Fruit fly (Drosophila melanogaster) whole organism, embryonic: ENCODE data around the gene CG3349.

Experiments used
- Atf3 ChIP-seq: fragments of 200-800 bp; sonication (Bioruptor generic); optimal IDR thresholded peaks from 3 replicates; lab custom pipeline; 2016; ENCODE audit warnings: missing biosample characterization, missing genetic modification characterization
- CG10147 ChIP-seq: fragments of 200-800 bp; sonication (Bioruptor generic); optimal IDR thresholded peaks from 2 replicates; lab custom pipeline; 2019; ENCODE audit warnings: missing biosample characterization, mild to moderate bottlenecking, missing genetic modification characterization, moderate library complexity
- CG11247 ChIP-seq: fragments of 200-800 bp; sonication (Bioruptor generic); IDR thresholded peaks from 2 replicates; pipeline ENCODE4 v1.3.6; 2022; ENCODE audit warnings: missing biosample characterization, missing genetic modification characterization
- CG11695 ChIP-seq: fragments of 200-800 bp; sonication (Bioruptor generic); IDR thresholded peaks from 3 replicates; pipeline ENCODE4 v1.3.6; 2022; ENCODE audit warnings: missing biosample characterization, missing genetic modification characterization
- CG11723 ChIP-seq: fragments of 200-800 bp; sonication (Bioruptor generic); optimal IDR thresholded peaks from 2 replicates; lab custom pipeline; 2017; ENCODE audit warnings: missing biosample characterization, mild to moderate bottlenecking, missing genetic modification characterization
- CG12299 ChIP-seq: fragments of 200-800 bp; sonication (Bioruptor generic); optimal IDR thresholded peaks from 2 replicates; lab custom pipeline; 2018; ENCODE audit warnings: missing biosample characterization, mild to moderate bottlenecking, missing genetic modification characterization
- CG14860 ChIP-seq: fragments of 200-800 bp; sonication (Bioruptor generic); IDR thresholded peaks from 3 replicates; pipeline ENCODE4 v1.3.6; 2022; ENCODE audit warnings: missing biosample characterization, missing genetic modification characterization; ENCODE audit not compliant: partially characterized antibody
- CG18476 ChIP-seq: fragments of 200-800 bp; sonication (Bioruptor generic); optimal IDR thresholded peaks from 2 replicates; lab custom pipeline; 2016; ENCODE audit warnings: missing biosample characterization, mild to moderate bottlenecking, missing genetic modification characterization
- CG2889 ChIP-seq: fragments of 200-800 bp; sonication (Bioruptor generic); IDR thresholded peaks from 3 replicates; pipeline ENCODE4 v1.3.6; 2022; ENCODE audit warnings: missing biosample characterization, missing genetic modification characterization
- CG30403 ChIP-seq: fragments of 200-800 bp; sonication (Bioruptor generic); optimal IDR thresholded peaks from 3 replicates; lab custom pipeline; 2016; ENCODE audit warnings: missing biosample characterization, missing genetic modification characterization
- CG34376 ChIP-seq: fragments of 200-800 bp; sonication (Bioruptor generic); optimal IDR thresholded peaks from 2 replicates; lab custom pipeline; 2018; ENCODE audit warnings: missing biosample characterization, mild to moderate bottlenecking, missing genetic modification characterization
- CG43689 ChIP-seq: fragments of 200-800 bp; sonication (Bioruptor generic); IDR thresholded peaks from 2 replicates; pipeline ENCODE4 v1.3.6; 2022; ENCODE audit warnings: missing biosample characterization, missing genetic modification characterization
- CG6683 ChIP-seq: fragments of 200-800 bp; sonication (Bioruptor generic); optimal IDR thresholded peaks from 2 replicates; lab custom pipeline; 2017; ENCODE audit warnings: missing biosample characterization, mild to moderate bottlenecking, missing genetic modification characterization, missing genetic modification reagents
- CG7271 ChIP-seq: fragments of 200-800 bp; sonication (Bioruptor generic); optimal IDR thresholded peaks from 2 replicates; lab custom pipeline; 2018; ENCODE audit warnings: missing biosample characterization, mild to moderate bottlenecking, missing genetic modification characterization, moderate library complexity
- CG7839 ChIP-seq: fragments of 200-800 bp; sonication (Bioruptor generic); optimal IDR thresholded peaks from 3 replicates; lab custom pipeline; 2018; ENCODE audit warnings: missing biosample characterization, mild to moderate bottlenecking, missing genetic modification characterization, moderate library complexity
- CG7987 ChIP-seq: fragments of 200-800 bp; sonication (Bioruptor generic); optimal IDR thresholded peaks from 2 replicates; lab custom pipeline; 2018; ENCODE audit warnings: missing biosample characterization, mild to moderate bottlenecking, missing genetic modification characterization, moderate library complexity
- CG8290 ChIP-seq, 3 experiments: fragments of 200-800 bp; sonication (Bioruptor generic); optimal IDR thresholded peaks; 2 replicates each; lab custom pipeline; 2016 to 2019; ENCODE audit warnings: missing biosample characterization in 3 of 3, missing genetic modification characterization in 3 of 3, mild to moderate bottlenecking in 2 of 3, moderate library complexity in 1 of 3
- CG8359 ChIP-seq: fragments of 200-800 bp; sonication (Bioruptor generic); optimal IDR thresholded peaks from 2 replicates; lab custom pipeline; 2017; ENCODE audit warnings: missing biosample characterization, mild to moderate bottlenecking, missing genetic modification characterization, borderline replicate concordance
- CG9437 ChIP-seq: fragments of 200-800 bp; sonication (Bioruptor generic); optimal IDR thresholded peaks from 2 replicates; lab custom pipeline; 2018; ENCODE audit warnings: missing biosample characterization, mild to moderate bottlenecking, missing genetic modification characterization
- Dbx ChIP-seq: fragments of 200-800 bp; sonication (Bioruptor generic); IDR thresholded peaks from 3 replicates; pipeline ENCODE4 v1.3.6; 2022; ENCODE audit warnings: missing biosample characterization, missing genetic modification characterization
- Ets65A ChIP-seq: fragments of 200-800 bp; sonication (Bioruptor generic); peaks from one replicate; lab custom pipeline; 2016; ENCODE audit warnings: missing biosample characterization, missing genetic modification characterization
- Gsc ChIP-seq: fragments of 200-800 bp; sonication (Bioruptor generic); IDR thresholded peaks from 2 replicates; pipeline ENCODE4 v1.3.6; 2022; ENCODE audit warnings: missing biosample characterization, missing genetic modification characterization
- HHEX ChIP-seq: fragments of 200-800 bp; sonication (Bioruptor generic); optimal IDR thresholded peaks from 3 replicates; lab custom pipeline; 2017; ENCODE audit warnings: missing biosample characterization, mild to moderate bottlenecking, missing genetic modification characterization, missing genetic modification reagents
- HLH4C ChIP-seq: fragments of 200-800 bp; sonication (Bioruptor generic); IDR thresholded peaks from 3 replicates; pipeline ENCODE4 v1.3.6; 2022; ENCODE audit warnings: missing biosample characterization, missing genetic modification characterization; ENCODE audit not compliant: partially characterized antibody
- Mrtf ChIP-seq: fragments of 200-800 bp; sonication (Bioruptor generic); IDR thresholded peaks from 3 replicates; pipeline ENCODE4 v1.3.6; 2022; ENCODE audit warnings: missing biosample characterization, missing genetic modification characterization
- PHDP ChIP-seq: fragments of 200-800 bp; sonication (Bioruptor generic); optimal IDR thresholded peaks from 3 replicates; lab custom pipeline; 2018; ENCODE audit warnings: missing biosample characterization, mild to moderate bottlenecking, missing genetic modification characterization, moderate library complexity
- Pdp1 ChIP-seq, 2 experiments: fragments of 200-800 bp; sonication (Bioruptor generic); optimal IDR thresholded peaks; 3 replicates each; lab custom pipeline; 2016; ENCODE audit warnings: missing biosample characterization in 2 of 2, missing genetic modification characterization in 2 of 2, mild to moderate bottlenecking in 1 of 2, moderate library complexity in 1 of 2
- Spps ChIP-seq: fragments of 200-800 bp; sonication (Bioruptor generic); optimal IDR thresholded peaks from 2 replicates; lab custom pipeline; 2018; ENCODE audit warnings: missing biosample characterization, mild to moderate bottlenecking, missing genetic modification characterization
- Trl ChIP-seq, 3 experiments: fragments of >200 bp in 2 of 3; fragments of 200-800 bp in 1 of 3; sonication (Bioruptor generic) in 1 of 3; optimal IDR thresholded peaks; 2 replicates in 1 of 3; 3 replicates in 2 of 3; lab custom pipeline; 2016 to 2017; ENCODE audit warnings: missing biosample characterization in 1 of 3, missing genetic modification characterization in 1 of 3
- bcd ChIP-seq: fragments of 200-800 bp; sonication (Bioruptor generic); optimal IDR thresholded peaks from 2 replicates; lab custom pipeline; 2017; ENCODE audit warnings: missing biosample characterization, mild to moderate bottlenecking, missing genetic modification characterization
- chn ChIP-seq: fragments of 200-800 bp; sonication (Bioruptor generic); optimal IDR thresholded peaks from 2 replicates; lab custom pipeline; 2016; ENCODE audit warnings: missing biosample characterization, missing genetic modification characterization
- ewg ChIP-seq: fragments of 200-800 bp; sonication (Bioruptor generic); optimal IDR thresholded peaks from 3 replicates; lab custom pipeline; 2017; ENCODE audit warnings: mild to moderate bottlenecking, missing biosample characterization, missing genetic modification reagents, missing genetic modification characterization
- ham ChIP-seq: fragments of 200-800 bp; sonication (Bioruptor generic); IDR thresholded peaks from 2 replicates; pipeline ENCODE4 v1.3.6; 2022; ENCODE audit warnings: missing biosample characterization, missing genetic modification characterization
- hb ChIP-seq: fragments of 200-800 bp; sonication (Bioruptor generic); IDR thresholded peaks from 3 replicates; pipeline ENCODE4 v1.3.6; 2022; ENCODE audit warnings: missing biosample characterization, missing genetic modification characterization; ENCODE audit not compliant: partially characterized antibody
- ken ChIP-seq: fragments of 200-800 bp; sonication (Bioruptor generic); IDR thresholded peaks from 3 replicates; pipeline ENCODE4 v1.3.6; 2022; ENCODE audit warnings: missing biosample characterization, missing genetic modification characterization
- pan ChIP-seq, 4 experiments: fragments of >200 bp in 3 of 4; fragments of 200-800 bp in 1 of 4; sonication (Bioruptor generic) in 1 of 4; optimal IDR thresholded peaks in 3 of 4; IDR thresholded peaks in 1 of 4; 2 replicates each; pipeline versions ENCODE4 v1.3.6 to Lab custom; 2017 to 2022; ENCODE audit warnings: missing biosample characterization in 2 of 4, missing genetic modification characterization in 2 of 4, mixed read lengths in 1 of 4
- phol ChIP-seq: fragments of 200-800 bp; sonication (Bioruptor generic); optimal IDR thresholded peaks from 3 replicates; lab custom pipeline; 2018; ENCODE audit warnings: missing biosample characterization, mild to moderate bottlenecking, missing genetic modification characterization, moderate library complexity
- psq ChIP-seq: fragments of 200-800 bp; sonication (Bioruptor generic); optimal IDR thresholded peaks from 2 replicates; lab custom pipeline; 2017; ENCODE audit warnings: missing biosample characterization, missing genetic modification characterization
- salm ChIP-seq: fragments of 200-800 bp; sonication (Bioruptor generic); optimal IDR thresholded peaks from 2 replicates; lab custom pipeline; 2018; ENCODE audit warnings: missing biosample characterization, mild to moderate bottlenecking, missing genetic modification characterization
- sens ChIP-seq: fragments of 200-800 bp; sonication (Bioruptor generic); peaks from one replicate; lab custom pipeline; 2016; ENCODE audit warnings: missing biosample characterization, missing genetic modification characterization
- sim ChIP-seq: fragments of 200-800 bp; sonication (Bioruptor generic); IDR thresholded peaks from 2 replicates; pipeline ENCODE4 v1.3.6; 2022; ENCODE audit warnings: missing biosample characterization, missing genetic modification characterization
- slou ChIP-seq: fragments of 200-800 bp; sonication (Bioruptor generic); optimal IDR thresholded peaks from 3 replicates; lab custom pipeline; 2016; ENCODE audit warnings: missing biosample characterization, missing genetic modification characterization
- tll ChIP-seq, 2 experiments: fragments of 200-800 bp in 1 of 2; fragments of >200 bp in 1 of 2; sonication (Bioruptor generic) in 1 of 2; optimal IDR thresholded peaks; 2 replicates each; lab custom pipeline; 2017 to 2019; ENCODE audit warnings: missing biosample characterization in 2 of 2, missing genetic modification characterization in 2 of 2, mild to moderate bottlenecking in 1 of 2, moderate library complexity in 1 of 2
- tup ChIP-seq: fragments of 200-800 bp; sonication (Bioruptor generic); optimal IDR thresholded peaks from 2 replicates; lab custom pipeline; 2016; ENCODE audit warnings: missing biosample characterization, mild to moderate bottlenecking, missing genetic modification characterization, moderate library complexity
- vnd ChIP-seq: fragments of 200-800 bp; sonication (Bioruptor generic); IDR thresholded peaks from 3 replicates; pipeline ENCODE4 v1.3.6; 2022; ENCODE audit warnings: missing biosample characterization, missing genetic modification characterization; ENCODE audit not compliant: partially characterized antibody
- zen2 ChIP-seq: fragments of 200-800 bp; sonication (Bioruptor generic); IDR thresholded peaks from 3 replicates; pipeline ENCODE4 v1.3.6; 2022; ENCODE audit warnings: missing biosample characterization, missing genetic modification characterization; ENCODE audit not compliant: partially characterized antibody
- zfh2 ChIP-seq: fragments of 200-800 bp; sonication (Bioruptor generic); optimal IDR thresholded peaks from 2 replicates; lab custom pipeline; 2016; ENCODE audit warnings: missing biosample characterization, missing genetic modification characterization

The CG3349 gene

DNA sequence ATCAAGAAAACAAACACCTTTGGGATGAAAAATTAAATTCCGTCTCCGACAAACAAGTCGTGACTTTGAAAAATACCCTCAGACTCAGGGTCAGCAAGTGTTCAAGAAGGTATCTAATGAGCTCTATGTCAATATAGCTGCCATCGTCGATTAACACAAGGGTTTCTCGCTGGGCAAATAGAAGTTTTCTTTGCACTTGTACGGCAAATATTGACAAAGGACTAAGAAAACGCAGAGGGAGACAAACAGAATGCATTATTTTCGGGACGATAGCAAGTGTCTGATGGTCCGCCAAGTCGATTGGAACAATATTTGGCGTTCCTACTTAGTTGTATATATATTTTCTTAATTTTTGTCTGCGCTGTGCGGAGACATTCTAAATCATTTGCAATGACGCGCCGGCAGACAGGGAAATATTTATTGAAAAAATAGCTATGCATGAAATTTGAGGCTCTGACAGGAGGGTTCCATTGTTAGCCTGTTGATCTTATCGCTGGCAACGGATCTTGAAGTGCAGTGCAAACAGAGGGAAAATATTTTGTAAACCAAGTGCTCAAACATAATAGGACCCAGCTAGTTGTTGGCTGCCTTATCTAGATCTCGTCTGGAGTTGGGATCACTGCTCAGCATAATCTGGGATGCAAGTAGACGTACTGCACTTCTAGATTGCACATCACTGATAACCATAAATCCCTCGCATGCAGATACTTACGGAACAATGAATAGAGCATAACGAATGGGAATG, 23.0 kb upstream of the CG3349 start (continued):
- TF ChIP-seq Gsc (GFP tag; lab: Robert Waterston, UW): no peak
- no peak for TF ChIP-seq CG30403 (GFP tag; lab: Kevin White, UChicago)
- peak; percentile 38 for TF ChIP-seq CG8359 (GFP tag; lab: Kevin White, UChicago)
- no peak for TF ChIP-seq slou (GFP tag; lab: Kevin White, UChicago)
- no peak for TF ChIP-seq CG43689 (GFP tag; lab: Robert Waterston, UW)
- TF ChIP-seq CG14860 (GFP tag; lab: Robert Waterston, UW): no peak
- TF ChIP-seq CG12299: no peak
- no peak for TF ChIP-seq Mrtf (GFP tag; lab: Robert Waterston, UW)
- peak in 1 of 2 experiments; percentile 39 for TF ChIP-seq Pdp1 (GFP tag; optimal IDR thresholded peaks at IDR 0.05; lab: Kevin White, UChicago)
- no peak for TF ChIP-seq Spps
- TF ChIP-seq zen2 (GFP tag; lab: Robert Waterston, UW): no peak
- TF ChIP-seq HLH4C: no peak
- TF ChIP-seq zfh2: no peak
- TF ChIP-seq pan (optimal IDR thresholded peaks at IDR 0.05; lab: Kevin White, UChicago): no peak
- no peak for TF ChIP-seq pan (GFP tag; optimal IDR thresholded peaks at IDR 0.05 in 1 of 2, IDR thresholded peaks at IDR 0.05 in 1 of 2)
- peak; percentile 54 for TF ChIP-seq psq (GFP tag; lab: Kevin White, UChicago)
- peak; percentile 92 for TF ChIP-seq CG7271 (tag; lab: Kevin White, UChicago)
- TF ChIP-seq CG7987 (GFP tag; lab: Kevin White, UChicago): no peak
- TF ChIP-seq CG10147 (GFP tag; lab: Kevin White, UChicago): no peak
- no peak for TF ChIP-seq CG11247 (GFP tag; lab: Robert Waterston, UW)
- TF ChIP-seq sim (GFP tag; lab: Robert Waterston, UW): no peak
- TF ChIP-seq PHDP: no peak
- no peak for TF ChIP-seq HHEX
- peak; percentile 15 for TF ChIP-seq chn
- TF ChIP-seq bcd: no peak
- no peak for TF ChIP-seq CG18476 (GFP tag; lab: Kevin White, UChicago)
- TF ChIP-seq CG8290 (GFP tag; optimal IDR thresholded peaks at IDR 0.05; lab: Kevin White, UChicago): peak; percentile 53
- TF ChIP-seq CG8290 (tag; optimal IDR thresholded peaks at IDR 0.05; lab: Kevin White, UChicago): peak in 1 of 2 experiments; percentile 80
- TF ChIP-seq CG11695 (GFP tag; lab: Robert Waterston, UW): no peak
- no peak for TF ChIP-seq CG6683 (GFP tag; lab: Kevin White, UChicago)
- no peak for TF ChIP-seq salm (tag; lab: Kevin White, UChicago)
- TF ChIP-seq Trl (optimal IDR thresholded peaks at IDR 0.05; lab: Kevin White, UChicago): no peak
- peak; percentile 6 for TF ChIP-seq Trl (GFP tag; optimal IDR thresholded peaks at IDR 0.05; lab: Kevin White, UChicago)
- TF ChIP-seq Ets65A: peak; percentile 48
- no peak for TF ChIP-seq ken (GFP tag; lab: Robert Waterston, UW)
- no peak for TF ChIP-seq Dbx (GFP tag; lab: Robert Waterston, UW)
- peak in 1 of 2 experiments; percentile 98 for TF ChIP-seq tll (GFP tag; optimal IDR thresholded peaks at IDR 0.05; lab: Kevin White, UChicago)
- no peak for TF ChIP-seq Atf3 (GFP tag; lab: Kevin White, UChicago)
- no peak for TF ChIP-seq CG9437 (GFP tag; lab: Kevin White, UChicago)
- peak; percentile 42 for TF ChIP-seq tup (GFP tag; lab: Kevin White, UChicago)
- TF ChIP-seq vnd (GFP tag; lab: Robert Waterston, UW): no peak
- no peak for TF ChIP-seq ham (GFP tag; lab: Robert Waterston, UW)
- peak; percentile 93 for TF ChIP-seq sens (GFP tag; lab: Kevin White, UChicago)
- no peak for TF ChIP-seq CG2889
- TF ChIP-seq CG34376 (GFP tag; lab: Kevin White, UChicago): no peak
- TF ChIP-seq phol (tag; lab: Kevin White, UChicago): no peak
- TF ChIP-seq CG7839 (tag; lab: Kevin White, UChicago): no peak
- TF ChIP-seq CG11723 (GFP tag; lab: Kevin White, UChicago): peak; percentile 39
- TF ChIP-seq ewg (GFP tag; lab: Kevin White, UChicago): no peak
- TF ChIP-seq hb (GFP tag; lab: Robert Waterston, UW): no peak
